Worm (Caenorhabditis elegans) whole organism, L4 larva: ENCODE data around the gene bre-1.
A peak's percentile ranks its signal among the peaks of the same experiment; 100 is the strongest.

Experiments
- Y105C5A.15 ChIP-seq: fragments of 200-800 bp; sonication (Bioruptor generic); IDR thresholded peaks from 2 replicates; pipeline ENCODE4 v1.3.6; 2022; ENCODE audit warnings: missing genetic modification characterization, missing compliant biosample characterization
- Y48G9A.11 ChIP-seq: fragments of 200-800 bp; sonication (Bioruptor generic); IDR thresholded peaks from 2 replicates; pipeline ENCODE4 v1.3.6; 2022; ENCODE audit warnings: missing genetic modification reagents, missing genetic modification characterization, missing compliant biosample characterization
- aha-1 ChIP-seq: fragments of 150-350 bp; peaks from one replicate; lab custom pipeline; 2014; ENCODE audit warnings: missing biosample characterization, missing genetic modification characterization
- aly-2 ChIP-seq: sonication (generic microtip); optimal IDR thresholded peaks from 2 replicates; lab custom pipeline; 2018; ENCODE audit warnings: missing biosample characterization, missing genetic modification characterization
- ama-1 ChIP-seq: fragments of 150-350 bp; optimal IDR thresholded peaks from 2 replicates; lab custom pipeline; 2014; ENCODE audit warnings: inconsistent platforms, mixed read lengths
- arid-1 ChIP-seq: fragments of 200-800 bp; sonication (Bioruptor generic); conservative IDR thresholded peaks from 2 replicates; pipeline ENCODE4 v1.3.6; 2022; ENCODE audit warnings: missing genetic modification reagents, missing genetic modification characterization, missing compliant biosample characterization
- ceh-20 ChIP-seq: fragments of 200-800 bp; sonication (Bioruptor generic); IDR thresholded peaks from 2 replicates; pipeline ENCODE4 v1.3.6; 2022; ENCODE audit warnings: missing genetic modification reagents, missing genetic modification characterization, missing compliant biosample characterization
- ces-1 ChIP-seq: fragments of 150-350 bp; sonication (generic microtip); optimal IDR thresholded peaks from 4 replicates; lab custom pipeline; 2014; ENCODE audit warnings: missing biosample characterization, missing genetic modification reagents, missing genetic modification characterization
- ctbp-1 ChIP-seq: fragments of 200-800 bp; sonication (Bioruptor generic); IDR thresholded peaks from 2 replicates; pipeline ENCODE4 v1.3.6; 2022; ENCODE audit warnings: missing genetic modification reagents, missing genetic modification characterization, missing compliant biosample characterization
- daf-12 ChIP-seq: fragments of 150-350 bp; optimal IDR thresholded peaks from 2 replicates; lab custom pipeline; 2014; ENCODE audit warnings: missing biosample characterization, missing genetic modification reagents, missing genetic modification characterization
- daf-16 ChIP-seq, 3 experiments: sonication (generic microtip); optimal IDR thresholded peaks; 2 replicates each; lab custom pipeline; 2016 to 2017; ENCODE audit warnings: missing genetic modification characterization in 3 of 3, missing genetic modification reagents in 3 of 3, mild to moderate bottlenecking in 2 of 3, missing compliant biosample characterization in 2 of 3, missing biosample characterization in 1 of 3, moderate library complexity in 1 of 3
- dmd-6 ChIP-seq: fragments of 200-800 bp; sonication (Bioruptor generic); IDR thresholded peaks from 2 replicates; pipeline ENCODE4 v1.3.6; 2022; ENCODE audit warnings: missing genetic modification reagents, missing genetic modification characterization, missing compliant biosample characterization
- dpl-1 ChIP-seq: fragments of 150-350 bp; optimal IDR thresholded peaks from 2 replicates; lab custom pipeline; 2014; ENCODE audit warnings: missing biosample characterization, missing genetic modification reagents, missing genetic modification characterization
- dve-1 ChIP-seq: sonication (generic microtip); optimal IDR thresholded peaks from 2 replicates; lab custom pipeline; 2017; ENCODE audit warnings: antibody characterized with exemption, mild to moderate bottlenecking, missing genetic modification characterization, missing compliant biosample characterization; ENCODE audit not compliant: insufficient read depth
- egl-27 ChIP-seq: sonication (generic microtip); optimal IDR thresholded peaks from 3 replicates; lab custom pipeline; 2017; ENCODE audit warnings: missing biosample characterization, missing genetic modification reagents, missing genetic modification characterization
- gei-8 ChIP-seq: fragments of 200-800 bp; sonication (Bioruptor generic); optimal IDR thresholded peaks from 2 replicates; lab custom pipeline; 2018; ENCODE audit warnings: mild to moderate bottlenecking, missing genetic modification characterization, missing compliant biosample characterization
- hlh-11 ChIP-seq: fragments of 200-800 bp; sonication (Bioruptor generic); optimal IDR thresholded peaks from 2 replicates; lab custom pipeline; 2018; ENCODE audit warnings: mild to moderate bottlenecking, missing genetic modification characterization, missing compliant biosample characterization
- hlh-30 ChIP-seq: sonication (generic microtip); optimal IDR thresholded peaks from 2 replicates; lab custom pipeline; 2017; ENCODE audit warnings: antibody characterized with exemption, mild to moderate bottlenecking, missing genetic modification characterization, missing compliant biosample characterization; ENCODE audit not compliant: insufficient read depth
- hmg-1.1 ChIP-seq: fragments of 200-800 bp; sonication (Bioruptor generic); IDR thresholded peaks from 2 replicates; pipeline ENCODE4 v1.3.6; 2022; ENCODE audit warnings: missing genetic modification reagents, missing genetic modification characterization, missing compliant biosample characterization
- lin-1 ChIP-seq: fragments of 200-800 bp; sonication (Bioruptor generic); IDR thresholded peaks from 2 replicates; pipeline ENCODE4 v1.3.6; 2022; ENCODE audit warnings: missing genetic modification reagents, missing genetic modification characterization, missing compliant biosample characterization
- lsy-2 ChIP-seq, 2 experiments: fragments of 150-350 bp in 1 of 2; sonication (generic microtip) in 1 of 2; optimal IDR thresholded peaks; 2 replicates each; lab custom pipeline; 2014 to 2017; ENCODE audit warnings: missing biosample characterization in 2 of 2, missing genetic modification characterization in 2 of 2
- mdl-1 ChIP-seq, 2 experiments: fragments of 150-350 bp in 1 of 2; sonication (generic microtip) in 1 of 2; optimal IDR thresholded peaks; 2 replicates each; lab custom pipeline; 2014 to 2017; ENCODE audit warnings: missing biosample characterization in 2 of 2, missing genetic modification characterization in 2 of 2
- mdt-29 ChIP-seq: fragments of 200-800 bp; sonication (Bioruptor generic); IDR thresholded peaks from 2 replicates; pipeline ENCODE4 v1.3.6; 2022; ENCODE audit warnings: missing genetic modification reagents, missing genetic modification characterization, missing compliant biosample characterization
- mep-1 ChIP-seq: fragments of 150-350 bp; sonication (generic microtip); optimal IDR thresholded peaks from 3 replicates; lab custom pipeline; 2014; ENCODE audit warnings: missing biosample characterization, missing genetic modification characterization
- mes-2 ChIP-seq: sonication (generic microtip); optimal IDR thresholded peaks from 2 replicates; lab custom pipeline; 2016; ENCODE audit warnings: missing genotype, mild to moderate bottlenecking, missing genetic modification characterization, missing compliant biosample characterization; ENCODE audit not compliant: poor library complexity, severe bottlenecking
- mxl-3 ChIP-seq: fragments of 200-800 bp; sonication (Bioruptor generic); optimal IDR thresholded peaks from 2 replicates; lab custom pipeline; 2018; ENCODE audit warnings: mild to moderate bottlenecking, missing genetic modification characterization, missing compliant biosample characterization
- nhr-102 ChIP-seq: sonication (generic microtip); optimal IDR thresholded peaks from 2 replicates; lab custom pipeline; 2016; ENCODE audit warnings: mild to moderate bottlenecking, missing genetic modification characterization, moderate library complexity, missing compliant biosample characterization
- nhr-28 ChIP-seq: fragments of 150-350 bp; optimal IDR thresholded peaks from 2 replicates; lab custom pipeline; 2014; ENCODE audit warnings: missing biosample characterization, missing genetic modification characterization
- nhr-42 ChIP-seq: fragments of 200-800 bp; sonication (Bioruptor generic); IDR thresholded peaks from 2 replicates; pipeline ENCODE4 v1.3.6; 2022; ENCODE audit warnings: missing genetic modification characterization, missing compliant biosample characterization
- nhr-6 ChIP-seq: fragments of 150-350 bp; optimal IDR thresholded peaks from 2 replicates; lab custom pipeline; 2014; ENCODE audit warnings: missing biosample characterization, missing genetic modification characterization
- nhr-76 ChIP-seq: fragments of 150-350 bp; optimal IDR thresholded peaks from 2 replicates; lab custom pipeline; 2014; ENCODE audit warnings: missing biosample characterization, missing genetic modification characterization
- pqm-1 ChIP-seq: sonication (generic microtip); optimal IDR thresholded peaks from 2 replicates; lab custom pipeline; 2017; ENCODE audit warnings: missing biosample characterization, missing genetic modification characterization
- sdz-12 ChIP-seq: fragments of 200-800 bp; sonication (Bioruptor generic); optimal IDR thresholded peaks from 2 replicates; lab custom pipeline; 2018; ENCODE audit warnings: mild to moderate bottlenecking, missing genetic modification characterization, missing compliant biosample characterization
- snpc-1.2 ChIP-seq: fragments of 200-800 bp; sonication (Bioruptor generic); IDR thresholded peaks from 2 replicates; pipeline ENCODE4 v1.3.6; 2022; ENCODE audit warnings: missing genetic modification reagents, missing genetic modification characterization, missing compliant biosample characterization
- spr-1 ChIP-seq: sonication (generic microtip); optimal IDR thresholded peaks from 2 replicates; lab custom pipeline; 2016; ENCODE audit warnings: mild to moderate bottlenecking, missing genetic modification characterization, missing compliant biosample characterization
- tra-1 ChIP-seq: fragments of 200-800 bp; sonication (Bioruptor generic); IDR thresholded peaks from 2 replicates; pipeline ENCODE4 v1.3.6; 2022; ENCODE audit warnings: missing genetic modification reagents, missing genetic modification characterization, missing compliant biosample characterization
- unc-39 ChIP-seq: sonication (generic microtip); optimal IDR thresholded peaks from 2 replicates; lab custom pipeline; 2017; ENCODE audit warnings: missing biosample characterization, missing genetic modification characterization
- unc-62 ChIP-seq, 3 experiments: fragments of 150-350 bp in 1 of 3; sonication (generic microtip); optimal IDR thresholded peaks in 2 of 3; peaks in 1 of 3; 1 replicate in 1 of 3; 2 replicates in 2 of 3; lab custom pipeline; 2014 to 2017; ENCODE audit warnings: missing biosample characterization in 3 of 3, missing genetic modification characterization in 3 of 3, missing genetic modification reagents in 3 of 3, missing genotype in 1 of 3
- zfp-2 ChIP-seq: sonication (generic microtip); optimal IDR thresholded peaks from 2 replicates; lab custom pipeline; 2016; ENCODE audit warnings: mild to moderate bottlenecking, missing genetic modification characterization, missing compliant biosample characterization
- zip-11 ChIP-seq: fragments of 200-800 bp; sonication (Bioruptor generic); IDR thresholded peaks from 2 replicates; pipeline ENCODE4 v1.3.6; 2022; ENCODE audit warnings: missing genetic modification characterization, missing compliant biosample characterization
- ztf-11 ChIP-seq: fragments of 150-350 bp; optimal IDR thresholded peaks from 2 replicates; lab custom pipeline; 2014; ENCODE audit warnings: missing biosample characterization, missing genetic modification characterization

The bre-1 gene

ce11 chrIV:8986761-8987316, at the start of gene bre-1:
bre-1 (plus strand) TSS chrIV:8987266.
- TF ChIP-seq dve-1 (tag; lab: Kevin White, UChicago) (peak; percentile 44), hmg-1.1 (GFP tag; lab: Robert Waterston, UW) (0 out of 2 replicates have a peak, but pooled peaks have one; percentile 35), gei-8 (GFP tag; lab: Kevin White, UChicago) (no peak), daf-16 (GFP tag; optimal IDR thresholded peaks at IDR 0.05; lab: Kevin White, UChicago) (no peak), daf-16 (tag; optimal IDR thresholded peaks at IDR 0.05; lab: Kevin White, UChicago) (peak; percentile 49), nhr-28 (tag; lab: Kevin White, UChicago) (peak; percentile 7), daf-12 (no peak), lsy-2 (tag; optimal IDR thresholded peaks at IDR 0.05; lab: Kevin White, UChicago) (no peak)

DNA sequence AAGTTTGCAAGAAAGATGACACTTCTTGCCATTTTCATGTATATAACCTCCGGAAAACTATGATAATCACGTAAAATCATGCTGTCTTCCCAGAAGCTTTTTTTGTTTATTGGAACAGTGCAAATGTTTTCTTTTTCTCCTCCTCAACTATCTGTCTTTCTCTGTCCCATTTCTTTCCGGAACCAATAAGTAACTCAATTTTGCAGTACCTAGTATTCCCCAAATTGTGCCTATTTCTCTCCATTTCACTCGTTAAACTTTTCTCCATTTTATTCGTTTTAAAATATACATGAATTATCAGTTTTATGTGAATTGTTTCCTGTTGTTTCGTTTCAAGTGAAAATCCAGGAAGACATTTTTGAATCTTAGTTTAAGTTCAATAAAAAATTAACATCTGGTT, 43.6 kb upstream of the bre-1 start:
- TF ChIP-seq lin-1 (GFP tag; lab: Robert Waterston, UW) (no peak), ces-1 (GFP tag; lab: Kevin White, UChicago) (peak; percentile 74)

DNA sequence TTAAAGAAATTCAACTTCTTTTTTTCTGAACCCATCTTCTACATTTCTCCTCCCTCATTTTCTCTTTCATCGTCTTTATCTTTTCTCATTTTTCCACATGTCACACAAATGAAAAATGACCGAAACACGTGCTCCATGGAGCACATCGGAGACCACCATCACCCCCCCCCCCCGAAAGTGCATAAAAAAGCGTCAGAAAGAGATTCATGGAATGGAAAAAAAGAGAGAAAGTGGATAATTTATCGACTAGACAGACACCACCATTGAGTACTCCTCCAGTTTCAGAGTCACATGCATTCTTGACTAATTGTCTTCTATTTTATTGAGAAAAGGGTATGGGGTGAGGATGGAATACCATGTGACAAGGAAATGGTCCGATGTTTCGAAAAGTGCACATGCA, 39.9 kb upstream of the bre-1 start:
- TF ChIP-seq Y48G9A.11 (no peak), egl-27 (tag; lab: Kevin White, UChicago) (no peak), unc-62 (GFP tag; optimal IDR thresholded peaks at IDR 0.05 in 1 of 2; lab: Kevin White, UChicago) (peak in 1 of 2 experiments; percentile 97), unc-62 (tag; optimal IDR thresholded peaks at IDR 0.05; lab: Kevin White, UChicago) (no peak), nhr-6 (tag; lab: Kevin White, UChicago) (no peak), mes-2 (no peak), lsy-2 (tag; optimal IDR thresholded peaks at IDR 0.05; lab: Kevin White, UChicago) (peak in 1 of 2 experiments; percentile 45), hlh-30 (peak; percentile 88), hlh-11 (tag; lab: Kevin White, UChicago) (peak; percentile 63), aha-1 (peak; percentile 75), zip-11 (GFP tag; lab: Robert Waterston, UW) (no peak), mdl-1 (tag; optimal IDR thresholded peaks at IDR 0.05; lab: Kevin White, UChicago) (peak in 1 of 2 experiments; percentile 72), mep-1 (tag; lab: Kevin White, UChicago) (peak; percentile 47), ceh-20 (GFP tag; lab: Robert Waterston, UW) (0 out of 2 replicates have a peak, but pooled peaks have one; percentile 11), unc-39 (tag; lab: Kevin White, UChicago) (no peak)

DNA sequence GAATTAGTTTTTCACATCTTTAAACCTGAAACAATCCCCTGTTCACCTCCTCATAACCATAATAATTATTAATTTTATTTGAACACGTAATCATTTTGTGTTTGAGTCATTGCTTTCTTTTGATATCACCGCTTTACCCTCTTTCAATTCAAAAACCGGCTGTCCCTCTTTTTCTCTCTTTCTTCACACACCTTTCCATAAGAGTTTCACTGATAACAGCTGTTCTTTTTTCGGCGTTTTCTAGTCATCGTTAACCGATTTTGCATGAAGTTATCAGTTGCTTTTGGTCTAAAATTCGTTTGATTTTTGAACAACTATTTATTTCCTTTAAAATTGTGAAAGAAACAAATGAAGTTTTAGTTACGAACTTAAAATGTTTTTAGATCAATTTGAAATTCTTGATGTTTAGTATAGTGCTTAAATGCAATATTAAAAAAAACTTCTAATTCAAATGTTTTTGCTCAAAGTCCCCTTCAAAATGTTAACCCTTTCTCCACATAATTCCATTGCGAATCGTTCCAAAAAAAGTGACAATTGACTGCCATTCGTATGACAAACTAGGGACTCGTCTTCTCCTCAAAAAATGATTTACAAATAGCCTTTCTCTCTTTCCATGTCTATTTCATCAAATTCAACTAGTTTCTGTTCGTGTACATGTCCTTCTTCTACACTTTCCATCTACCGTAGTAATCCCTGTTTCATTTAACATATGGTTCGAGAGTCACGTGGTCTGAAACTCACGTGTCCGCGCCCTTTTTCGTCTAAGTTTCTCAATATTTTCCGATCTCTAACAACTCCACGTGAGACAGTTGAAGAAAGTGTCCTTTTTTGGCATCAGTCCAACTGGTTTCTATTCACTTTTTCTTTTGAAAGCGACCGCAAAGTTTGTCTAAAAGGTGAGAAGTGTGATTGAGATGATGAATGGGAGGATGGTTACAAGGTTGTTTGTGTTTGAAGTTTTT, 37.7 kb upstream of the bre-1 start:
- TF ChIP-seq ztf-11 (tag; lab: Kevin White, UChicago) (no peak), pqm-1 (tag; lab: Kevin White, UChicago) (peak; percentile 93), nhr-76 (tag; lab: Kevin White, UChicago) (peak; percentile 15), mep-1 (tag; lab: Kevin White, UChicago) (peak; percentile 73), mdl-1 (tag; optimal IDR thresholded peaks at IDR 0.05; lab: Kevin White, UChicago) (peak; percentile 73 to 97), dpl-1 (peak; percentile 9), sdz-12 (GFP tag; lab: Kevin White, UChicago) (no peak), spr-1 (tag; lab: Kevin White, UChicago) (no peak), mxl-3 (GFP tag; lab: Kevin White, UChicago) (peak; percentile 89), aly-2 (tag; lab: Kevin White, UChicago) (no peak), tra-1 (peak; percentile 96), nhr-28 (tag; lab: Kevin White, UChicago) (peak; percentile 90), Y105C5A.15 (GFP tag; lab: Robert Waterston, UW) (no peak), ama-1 (no peak), dmd-6 (GFP tag; lab: Robert Waterston, UW) (peak; percentile 92), ctbp-1 (peak; percentile 49), zfp-2 (tag; lab: Kevin White, UChicago) (no peak), nhr-42 (GFP tag; lab: Robert Waterston, UW) (no peak), mdt-29 (GFP tag; lab: Robert Waterston, UW) (peak; percentile 76), ceh-20 (GFP tag; lab: Robert Waterston, UW) (peak; percentile 84), arid-1 (GFP tag; lab: Robert Waterston, UW) (no peak), nhr-102 (tag; lab: Kevin White, UChicago) (peak; percentile 40), unc-62 (GFP tag; optimal IDR thresholded peaks at IDR 0.05 in 1 of 2; lab: Kevin White, UChicago) (peak in 1 of 2 experiments; percentile 96), unc-62 (tag; optimal IDR thresholded peaks at IDR 0.05; lab: Kevin White, UChicago) (no peak), snpc-1.2 (GFP tag; lab: Robert Waterston, UW) (no peak)
